Worm (Caenorhabditis elegans) whole organism, L3 larva: Measurements from ENCODE around the gene Y43C5A.3.
A peak's percentile ranks its signal among the peaks of the same experiment; 100 is the strongest.

Experiments used
- ZK546.5 ChIP-seq: sonication (generic microtip); optimal IDR thresholded peaks from 2 replicates; lab custom pipeline; 2017; ENCODE audit warnings: missing biosample characterization, missing genetic modification characterization
- ama-1 ChIP-seq: fragments of 150-350 bp; optimal IDR thresholded peaks from 2 replicates; lab custom pipeline; 2018
- egl-5 ChIP-seq: fragments of 150-350 bp; optimal IDR thresholded peaks from 2 replicates; lab custom pipeline; 2017; ENCODE audit warnings: missing biosample characterization, missing genetic modification reagents, missing genetic modification characterization, inconsistent platforms
- eor-1 ChIP-seq, 2 experiments: fragments of 150-350 bp; optimal IDR thresholded peaks; 2 replicates each; lab custom pipeline; 2014 to 2018; ENCODE audit warnings: missing biosample characterization in 2 of 2, missing genetic modification characterization in 2 of 2
- nhr-11 ChIP-seq: fragments of 150-350 bp; optimal IDR thresholded peaks from 2 replicates; lab custom pipeline; 2014; ENCODE audit warnings: missing biosample characterization, missing genetic modification characterization
- nhr-25 ChIP-seq: sonication (generic microtip); optimal IDR thresholded peaks from 2 replicates; lab custom pipeline; 2017; ENCODE audit warnings: missing biosample characterization, missing genetic modification characterization
- pha-4 ChIP-seq: fragments of 150-350 bp; optimal IDR thresholded peaks from 2 replicates; lab custom pipeline; 2014; ENCODE audit warnings: missing biosample characterization, missing genetic modification reagents, missing genetic modification characterization
- unc-39 ChIP-seq: sonication (generic microtip); optimal IDR thresholded peaks from 4 replicates; lab custom pipeline; 2017; ENCODE audit warnings: missing biosample characterization, missing genetic modification characterization
- ztf-11 ChIP-seq: fragments of 150-350 bp; optimal IDR thresholded peaks from 2 replicates; lab custom pipeline; 2014; ENCODE audit warnings: missing biosample characterization, missing genetic modification characterization
- ztf-4 ChIP-seq: fragments of 150-350 bp; optimal IDR thresholded peaks from 2 replicates; lab custom pipeline; 2014; ENCODE audit warnings: missing biosample characterization, missing genetic modification characterization

DNA sequence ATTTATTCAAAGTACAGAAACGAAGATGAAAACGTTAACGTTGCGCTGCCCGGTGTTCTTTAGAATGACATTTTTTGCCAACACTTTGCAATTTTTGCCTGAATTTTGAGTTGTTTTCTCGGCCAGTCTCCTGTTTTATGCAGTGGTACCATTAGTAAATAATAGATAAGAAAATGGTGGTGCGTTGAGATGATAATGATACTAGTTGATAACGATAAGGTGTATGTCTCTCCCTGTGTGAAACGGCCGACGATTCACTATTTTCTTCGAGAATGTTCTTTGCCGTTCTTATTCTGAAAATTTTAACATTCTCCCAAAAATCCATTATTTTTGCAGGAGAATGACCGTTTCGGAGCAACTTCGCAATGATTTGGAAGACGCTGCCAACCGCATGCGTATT, 30.6 kb upstream of the Y43C5A.3 start, which contains the start of gene tkt-1:
- TF ChIP-seq ztf-11 (tag; lab: Kevin White, UChicago) (no peak), nhr-11 (tag; lab: Kevin White, UChicago) (no peak), nhr-25 (no peak), ztf-4 (tag; lab: Kevin White, UChicago) (no peak), eor-1 (tag; optimal IDR thresholded peaks at IDR 0.05; lab: Kevin White, UChicago) (no peak), egl-5 (no peak), unc-39 (no peak), ZK546.5 (tag; lab: Kevin White, UChicago) (no peak), ama-1 (lab: Kevin White, UChicago) (no peak), pha-4 (tag; lab: Kevin White, UChicago) (peak; percentile 19)
